Worm (Caenorhabditis elegans) whole organism, L2 larva: ENCODE measurements around the gene B0496.6.

Experiments used
- F13H6.1 ChIP-seq: sonication (generic microtip); optimal IDR thresholded peaks from 2 replicates; lab custom pipeline; 2016; ENCODE audit warnings: missing genetic modification characterization, missing compliant biosample characterization
- R02D3.7 ChIP-seq: fragments of 150-350 bp; optimal IDR thresholded peaks from 2 replicates; lab custom pipeline; 2014; ENCODE audit warnings: missing biosample characterization, missing genetic modification characterization
- Y55F3AM.14 ChIP-seq: fragments of 200-800 bp; sonication (Bioruptor generic); optimal IDR thresholded peaks from 2 replicates; lab custom pipeline; 2018; ENCODE audit warnings: mild to moderate bottlenecking, missing genetic modification characterization, missing compliant biosample characterization
- ZK546.5 ChIP-seq: sonication (generic microtip); optimal IDR thresholded peaks from 2 replicates; lab custom pipeline; 2017; ENCODE audit warnings: missing biosample characterization, missing genetic modification characterization
- alr-1 ChIP-seq: fragments of 150-350 bp; optimal IDR thresholded peaks from 2 replicates; lab custom pipeline; 2014; ENCODE audit warnings: missing biosample characterization, missing genetic modification characterization
- aly-2 ChIP-seq: fragments of 150-350 bp; optimal IDR thresholded peaks from 2 replicates; lab custom pipeline; 2014; ENCODE audit warnings: missing biosample characterization, missing genetic modification characterization
- ama-1 ChIP-seq: fragments of 150-350 bp; optimal IDR thresholded peaks from 2 replicates; lab custom pipeline; 2018; ENCODE audit warnings: inconsistent platforms
- blmp-1 ChIP-seq: sonication (generic microtip); optimal IDR thresholded peaks from 2 replicates; lab custom pipeline; 2017; ENCODE audit warnings: missing genetic modification characterization, mild to moderate bottlenecking, missing compliant biosample characterization, antibody characterized with exemption, moderate library complexity; ENCODE audit not compliant: insufficient read depth
- ceh-82 ChIP-seq: fragments of 150-350 bp; optimal IDR thresholded peaks from 2 replicates; lab custom pipeline; 2014; ENCODE audit warnings: missing biosample characterization, missing genetic modification characterization
- crh-2 ChIP-seq: sonication (generic microtip); optimal IDR thresholded peaks from 2 replicates; lab custom pipeline; 2017; ENCODE audit warnings: missing biosample characterization, missing genetic modification characterization
- egl-27 ChIP-seq: sonication (generic microtip); optimal IDR thresholded peaks from 3 replicates; lab custom pipeline; 2017; ENCODE audit warnings: missing biosample characterization, missing genetic modification reagents, missing genetic modification characterization
- elt-3 ChIP-seq: sonication (generic microtip); optimal IDR thresholded peaks from 2 replicates; lab custom pipeline; 2017; ENCODE audit warnings: missing biosample characterization, missing genetic modification characterization
- fos-1 ChIP-seq: fragments of 150-350 bp; optimal IDR thresholded peaks from 2 replicates; lab custom pipeline; 2014; ENCODE audit warnings: missing biosample characterization, missing genetic modification characterization
- lin-11 ChIP-seq: fragments of 150-350 bp; sonication (generic microtip); optimal IDR thresholded peaks from 2 replicates; lab custom pipeline; 2014; ENCODE audit warnings: missing biosample characterization, missing genetic modification characterization, inconsistent platforms, mixed read lengths
- lin-13 ChIP-seq: fragments of 150-350 bp; optimal IDR thresholded peaks from 2 replicates; lab custom pipeline; 2014; ENCODE audit warnings: missing biosample characterization, missing genetic modification reagents, missing genetic modification characterization
- lin-39 ChIP-seq: fragments of 150-350 bp; optimal IDR thresholded peaks from 2 replicates; lab custom pipeline; 2014; ENCODE audit warnings: missing biosample characterization, missing genetic modification reagents, missing genetic modification characterization
- mab-5 ChIP-seq: fragments of 150-350 bp; optimal IDR thresholded peaks from 2 replicates; lab custom pipeline; 2014; ENCODE audit warnings: missing biosample characterization, missing genetic modification characterization
- nhr-10 ChIP-seq: sonication (generic microtip); optimal IDR thresholded peaks from 2 replicates; lab custom pipeline; 2017; ENCODE audit warnings: missing biosample characterization, missing genetic modification characterization
- nhr-12 ChIP-seq: fragments of 150-350 bp; optimal IDR thresholded peaks from 2 replicates; lab custom pipeline; 2014; ENCODE audit warnings: missing biosample characterization, missing genetic modification characterization
- nhr-129 ChIP-seq: fragments of 150-350 bp; optimal IDR thresholded peaks from 2 replicates; lab custom pipeline; 2014; ENCODE audit warnings: missing biosample characterization, missing genetic modification characterization
- nhr-21 ChIP-seq: fragments of 150-350 bp; optimal IDR thresholded peaks from 2 replicates; lab custom pipeline; 2014; ENCODE audit warnings: missing biosample characterization, missing genetic modification characterization
- nhr-237 ChIP-seq: fragments of 150-350 bp; optimal IDR thresholded peaks from 2 replicates; lab custom pipeline; 2014; ENCODE audit warnings: missing biosample characterization, missing genetic modification characterization
- nhr-6 ChIP-seq: fragments of 150-350 bp; optimal IDR thresholded peaks from 2 replicates; lab custom pipeline; 2014; ENCODE audit warnings: missing biosample characterization, missing genetic modification characterization
- nhr-77 ChIP-seq: fragments of 150-350 bp; optimal IDR thresholded peaks from 2 replicates; lab custom pipeline; 2014; ENCODE audit warnings: missing biosample characterization, missing genetic modification characterization
- peb-1 ChIP-seq: fragments of 150-350 bp; optimal IDR thresholded peaks from 2 replicates; lab custom pipeline; 2014; ENCODE audit warnings: missing biosample characterization, missing genetic modification characterization
- sem-4 ChIP-seq: fragments of 150-350 bp; optimal IDR thresholded peaks from 2 replicates; lab custom pipeline; 2014; ENCODE audit warnings: missing biosample characterization, missing genetic modification reagents, missing genetic modification characterization
- skn-1 ChIP-seq: sonication (generic microtip); optimal IDR thresholded peaks from 2 replicates; lab custom pipeline; 2017; ENCODE audit warnings: missing biosample characterization, missing genetic modification characterization
- sma-3 ChIP-seq: sonication (generic microtip); optimal IDR thresholded peaks from 2 replicates; lab custom pipeline; 2016; ENCODE audit warnings: missing genetic modification reagents, missing genetic modification characterization, missing compliant biosample characterization
- sma-9 ChIP-seq, 2 experiments: fragments of 150-350 bp in 1 of 2; sonication (generic microtip) in 1 of 2; optimal IDR thresholded peaks; 2 replicates each; lab custom pipeline; 2014 to 2016; ENCODE audit warnings: missing genetic modification characterization in 2 of 2, mild to moderate bottlenecking in 1 of 2, missing biosample characterization in 1 of 2, missing compliant biosample characterization in 1 of 2, missing genetic modification reagents in 1 of 2, moderate library complexity in 1 of 2
- unc-39 ChIP-seq: fragments of 150-350 bp; optimal IDR thresholded peaks from 2 replicates; lab custom pipeline; 2014; ENCODE audit warnings: missing biosample characterization, missing genetic modification characterization
- unc-55 ChIP-seq: fragments of 150-350 bp; sonication (generic microtip); optimal IDR thresholded peaks from 3 replicates; lab custom pipeline; 2014; ENCODE audit warnings: missing biosample characterization, missing genetic modification reagents, missing genetic modification characterization
- ztf-1 ChIP-seq: fragments of 200-800 bp; sonication (Bioruptor generic); conservative IDR thresholded peaks from 2 replicates; pipeline ENCODE4 v1.3.6; 2022; ENCODE audit warnings: missing genetic modification characterization, missing compliant biosample characterization
- ztf-11 ChIP-seq: sonication (generic microtip); optimal IDR thresholded peaks from 2 replicates; lab custom pipeline; 2017; ENCODE audit warnings: missing biosample characterization, missing genetic modification characterization
- ztf-4 ChIP-seq: fragments of 150-350 bp; optimal IDR thresholded peaks from 2 replicates; lab custom pipeline; 2014; ENCODE audit warnings: missing biosample characterization, missing genetic modification characterization

Gene B0496.6

DNA sequence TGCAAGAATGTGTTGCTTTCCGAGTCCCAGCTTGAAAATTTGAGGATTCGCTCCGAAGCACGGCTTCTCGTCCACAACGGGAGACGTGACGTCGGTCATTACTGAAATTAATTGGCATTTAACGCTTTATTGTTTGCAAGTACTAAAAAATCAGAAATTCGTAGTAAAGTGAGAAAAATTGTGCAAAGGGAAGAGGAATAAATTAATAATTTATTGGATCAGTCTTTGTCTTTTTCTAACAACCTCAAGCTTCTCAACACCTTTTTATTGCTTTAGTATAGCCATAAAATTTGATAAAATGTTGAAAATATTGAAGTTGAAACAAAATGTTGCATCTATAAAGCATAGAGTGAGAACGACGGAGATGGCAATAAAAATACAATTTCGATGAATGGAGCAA lies 32.4 kb downstream of the B0496.6 start, which contains the start of gene tes-1:
Gene tes-1, minus strand, starts transcription at position 101 of the 400 bp plus-strand sequence.
- no peak for TF ChIP-seq nhr-21 (tag; lab: Kevin White, UChicago)

DNA sequence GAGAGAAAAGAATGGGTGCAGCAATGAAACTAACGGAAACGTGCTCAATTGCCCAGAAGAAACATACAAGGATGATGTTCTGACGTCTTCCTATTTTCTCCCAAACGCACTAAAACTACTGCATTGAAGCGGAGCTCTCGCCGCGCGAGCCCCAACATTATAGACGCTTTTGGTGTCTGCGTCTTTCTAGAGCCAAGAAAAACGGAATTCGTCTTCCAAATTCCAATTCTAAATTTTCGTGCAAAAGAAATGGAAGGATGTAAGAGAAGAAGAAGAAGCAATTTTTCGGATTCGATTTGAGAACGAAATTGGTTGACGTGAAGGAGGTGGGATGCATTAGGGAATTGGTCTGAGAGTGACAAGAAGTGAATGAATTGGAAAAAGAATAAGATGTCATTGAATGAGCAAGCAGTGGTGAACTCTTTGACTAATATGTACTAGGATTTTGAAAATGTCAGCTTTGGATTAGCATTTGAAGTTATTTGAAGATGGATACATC lies 34.8 kb downstream of the B0496.6 start:
- TF ChIP-seq lin-13 (GFP tag; lab: Kevin White, UChicago), result no peak
- peak; percentile 69 for TF ChIP-seq unc-55 (GFP tag; lab: Kevin White, UChicago)
- peak; percentile 12 for TF ChIP-seq sem-4 (tag; lab: Kevin White, UChicago)
- peak; percentile 15 for TF ChIP-seq nhr-129 (tag; lab: Kevin White, UChicago)
- TF ChIP-seq nhr-77, result no peak
- no peak for TF ChIP-seq ztf-4 (tag; lab: Kevin White, UChicago)
- TF ChIP-seq ztf-1 (GFP tag; lab: Robert Waterston, UW), result no peak
- no peak for TF ChIP-seq crh-2 (tag; lab: Kevin White, UChicago)
- peak; percentile 6 for TF ChIP-seq sma-9 (GFP tag; optimal IDR thresholded peaks at IDR 0.05; lab: Kevin White, UChicago)
- no peak for TF ChIP-seq sma-9 (tag; optimal IDR thresholded peaks at IDR 0.05; lab: Kevin White, UChicago)
- TF ChIP-seq, all 48 proteins: peak for 4

DNA sequence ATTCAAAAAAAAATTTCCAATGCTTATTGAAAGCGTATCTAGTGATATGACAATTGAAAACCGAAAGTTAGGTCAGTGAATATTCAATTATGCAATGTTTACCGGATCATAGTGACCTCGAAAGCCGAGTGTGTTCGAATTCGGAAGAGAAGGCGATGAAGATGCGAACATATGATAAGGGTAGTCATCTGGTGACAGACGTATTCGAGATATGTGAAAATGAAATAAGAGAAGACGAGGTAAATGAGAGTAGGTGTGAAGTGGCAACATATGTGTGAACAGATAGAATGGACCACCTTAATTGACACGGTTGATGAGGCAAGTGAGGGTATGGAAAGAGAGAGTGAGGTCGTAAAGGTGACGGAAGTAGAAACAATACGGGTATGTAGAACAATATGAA lies 36.0 kb downstream of the B0496.6 start:
- TF ChIP-seq egl-27 (tag; lab: Kevin White, UChicago) (no peak), ZK546.5 (tag; lab: Kevin White, UChicago) (no peak), nhr-12 (no peak), skn-1 (tag; lab: Kevin White, UChicago) (no peak), ztf-4 (tag; lab: Kevin White, UChicago) (no peak), ztf-11 (tag; lab: Kevin White, UChicago) (no peak), nhr-10 (tag; lab: Kevin White, UChicago) (no peak), blmp-1 (tag; lab: Kevin White, UChicago) (no peak), alr-1 (tag; lab: Kevin White, UChicago) (no peak)

DNA sequence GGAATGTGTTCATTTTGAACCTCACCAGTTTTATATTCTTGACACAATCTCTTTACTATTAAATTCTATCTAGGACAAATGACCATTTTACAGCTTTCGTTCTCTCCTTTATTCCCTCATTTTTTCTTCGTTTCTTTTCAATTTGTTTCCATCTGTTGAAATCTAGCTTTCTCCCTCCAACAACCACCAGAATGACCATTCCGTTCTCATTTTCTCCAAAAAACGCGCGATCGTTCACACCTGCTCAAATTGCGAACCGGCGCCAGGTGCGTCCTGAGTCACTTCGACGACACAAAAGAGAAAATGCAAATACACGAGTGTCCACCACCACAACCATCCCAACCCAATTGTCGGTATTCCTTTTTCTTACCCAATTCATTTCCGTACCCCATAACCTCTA lies 37.3 kb downstream of the B0496.6 start, which contains the start of gene F13B6.1:
Gene F13B6.1, plus strand, starts transcription at position 301 of the 400 bp plus-strand sequence.
- no peak for TF ChIP-seq egl-27 (tag; lab: Kevin White, UChicago)
- TF ChIP-seq nhr-6 (tag; lab: Kevin White, UChicago), result no peak
- TF ChIP-seq ztf-4 (tag; lab: Kevin White, UChicago), result no peak
- no peak for TF ChIP-seq nhr-237 (tag; lab: Kevin White, UChicago)
- no peak for TF ChIP-seq Y55F3AM.14 (GFP tag; lab: Kevin White, UChicago)
- TF ChIP-seq mab-5, result no peak
- TF ChIP-seq unc-39, result no peak
- TF ChIP-seq unc-55 (GFP tag; lab: Kevin White, UChicago), result no peak
- TF ChIP-seq lin-39 (tag; lab: Kevin White, UChicago), result no peak
- TF ChIP-seq aly-2, result no peak
- no peak for TF ChIP-seq lin-13 (GFP tag; lab: Kevin White, UChicago)
- TF ChIP-seq ZK546.5 (tag; lab: Kevin White, UChicago), result no peak
- TF ChIP-seq ceh-82 (tag; lab: Kevin White, UChicago), result no peak
- no peak for TF ChIP-seq ztf-1 (GFP tag; lab: Robert Waterston, UW)
- TF ChIP-seq ama-1 (lab: Kevin White, UChicago), result no peak
- no peak for TF ChIP-seq nhr-10 (tag; lab: Kevin White, UChicago)
- TF ChIP-seq skn-1 (tag; lab: Kevin White, UChicago), result no peak
- no peak for TF ChIP-seq peb-1 (tag; lab: Kevin White, UChicago)

DNA sequence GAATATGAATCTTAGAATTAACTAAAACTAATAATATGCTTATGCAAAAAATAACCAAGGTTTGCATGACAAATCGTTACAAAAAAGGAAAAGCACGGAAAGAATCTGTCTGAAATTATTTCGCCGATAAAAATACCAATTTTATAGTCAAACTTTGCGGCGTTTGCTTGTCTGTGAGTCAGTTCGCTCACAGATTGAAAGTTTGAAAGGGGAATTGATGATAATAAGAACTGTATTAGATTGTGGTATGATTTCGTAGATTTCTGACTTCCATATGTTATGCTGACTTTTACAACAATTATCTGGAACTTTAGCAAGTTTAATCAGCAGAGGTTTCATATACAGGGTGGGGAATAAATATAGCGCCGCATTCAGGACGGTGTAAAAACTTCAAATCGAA lies 41.3 kb downstream of the B0496.6 start, which contains the start of gene F13B6.2:
Gene F13B6.2, minus strand, starts transcription at position 101 of the 400 bp plus-strand sequence.
- TF ChIP-seq fos-1 (tag; lab: Kevin White, UChicago) (peak; percentile 34), lin-39 (tag; lab: Kevin White, UChicago) (no peak), blmp-1 (tag; lab: Kevin White, UChicago) (no peak)
- TF ChIP-seq, all 48 proteins: peak for 1

DNA sequence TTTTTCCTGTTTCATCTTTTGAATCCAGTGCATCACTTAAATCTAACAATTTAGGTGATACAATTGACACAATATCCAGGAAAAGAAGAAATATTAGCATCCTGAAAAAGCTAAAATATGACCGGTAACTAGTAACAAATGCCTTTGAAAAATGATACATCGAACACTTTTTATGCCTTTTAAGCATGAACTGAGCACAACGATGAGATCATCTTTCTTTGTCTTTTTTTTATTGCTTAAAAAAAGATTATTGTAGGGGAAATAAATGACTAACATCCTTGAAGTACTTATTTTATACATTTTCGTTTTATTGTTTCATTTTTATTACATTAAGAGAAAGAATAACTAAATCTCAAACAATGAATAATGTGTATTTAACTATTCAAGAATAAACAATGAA lies 46.9 kb downstream of the B0496.6 start, which contains the start of gene F13B6.3:
Gene F13B6.3, minus strand, starts transcription at position 101 of the 400 bp plus-strand sequence.
- TF ChIP-seq egl-27 (tag; lab: Kevin White, UChicago) (no peak), elt-3 (tag; lab: Kevin White, UChicago) (no peak), lin-13 (GFP tag; lab: Kevin White, UChicago) (no peak), nhr-77 (no peak), crh-2 (tag; lab: Kevin White, UChicago) (no peak), F13H6.1 (no peak), ZK546.5 (tag; lab: Kevin White, UChicago) (no peak), lin-11 (tag; lab: Kevin White, UChicago) (no peak), R02D3.7 (tag; lab: Kevin White, UChicago) (no peak), blmp-1 (tag; lab: Kevin White, UChicago) (no peak), sma-3 (no peak), ztf-11 (tag; lab: Kevin White, UChicago) (no peak)
